Fruit fly (Drosophila melanogaster) whole organism, embryonic: Measurements from ENCODE around the gene CG7582.

ENCODE experiments used
- ATbp ChIP-seq: fragments of 200-800 bp; sonication (Bioruptor generic); optimal IDR thresholded peaks from 2 replicates; lab custom pipeline; 2017; ENCODE audit warnings: missing biosample characterization, mild to moderate bottlenecking, missing genetic modification characterization, missing genetic modification reagents
- Abd-B ChIP-seq: fragments of 200-800 bp; sonication (Bioruptor generic); optimal IDR thresholded peaks from 2 replicates; lab custom pipeline; 2018; ENCODE audit warnings: missing biosample characterization, mild to moderate bottlenecking, missing genetic modification characterization, moderate library complexity
- CG11085 ChIP-seq: fragments of 200-800 bp; sonication (Bioruptor generic); IDR thresholded peaks from 2 replicates; pipeline ENCODE4 v1.3.6; 2022; ENCODE audit warnings: missing biosample characterization, missing genetic modification characterization
- CG1233 ChIP-seq: fragments of 200-800 bp; sonication (Bioruptor generic); optimal IDR thresholded peaks from 4 replicates; lab custom pipeline; 2018; ENCODE audit warnings: missing biosample characterization, mild to moderate bottlenecking, missing genetic modification characterization
- CG14441 ChIP-seq: fragments of 200-800 bp; sonication (Bioruptor generic); IDR thresholded peaks from 2 replicates; pipeline ENCODE4 v1.3.6; 2022; ENCODE audit warnings: missing biosample characterization, missing genetic modification characterization
- CG15269 ChIP-seq: fragments of 200-800 bp; sonication (Bioruptor generic); optimal IDR thresholded peaks from 2 replicates; lab custom pipeline; 2018; ENCODE audit warnings: missing biosample characterization, mild to moderate bottlenecking, missing genetic modification characterization, moderate library complexity
- CG15514 ChIP-seq: fragments of 200-800 bp; sonication (Bioruptor generic); optimal IDR thresholded peaks from 3 replicates; lab custom pipeline; 2017; ENCODE audit warnings: missing biosample characterization, missing genetic modification characterization, mild to moderate bottlenecking, moderate library complexity, missing genetic modification reagents
- CG17361 ChIP-seq: fragments of 200-800 bp; sonication (Bioruptor generic); IDR thresholded peaks from 3 replicates; pipeline ENCODE4 v1.3.6; 2022; ENCODE audit warnings: missing biosample characterization, missing genetic modification characterization
- CG18599 ChIP-seq: fragments of 200-800 bp; sonication (Bioruptor generic); optimal IDR thresholded peaks from 3 replicates; lab custom pipeline; 2017; ENCODE audit warnings: missing biosample characterization, missing genetic modification characterization, mild to moderate bottlenecking, moderate library complexity, missing genetic modification reagents
- CG2120 ChIP-seq: fragments of 200-800 bp; sonication (Bioruptor generic); optimal IDR thresholded peaks from 3 replicates; lab custom pipeline; 2016; ENCODE audit warnings: missing biosample characterization, missing genetic modification characterization
- CG6765 ChIP-seq: fragments of 200-800 bp; sonication (Bioruptor generic); optimal IDR thresholded peaks from 3 replicates; lab custom pipeline; 2017; ENCODE audit warnings: missing biosample characterization, mild to moderate bottlenecking, missing genetic modification characterization
- CG8924 ChIP-seq: fragments of 200-800 bp; optimal IDR thresholded peaks from 3 replicates; lab custom pipeline; 2019; ENCODE audit warnings: missing biosample characterization, mild to moderate bottlenecking, missing genetic modification characterization, moderate library complexity
- Chrac-16 ChIP-seq: fragments of 200-800 bp; sonication (Bioruptor generic); optimal IDR thresholded peaks from 3 replicates; lab custom pipeline; 2016; ENCODE audit warnings: missing biosample characterization, missing genetic modification characterization
- D19B ChIP-seq: fragments of 200-800 bp; sonication (Bioruptor generic); optimal IDR thresholded peaks from 2 replicates; lab custom pipeline; 2017; ENCODE audit warnings: missing biosample characterization, mild to moderate bottlenecking, missing genetic modification characterization
- Deaf1 ChIP-seq: fragments of 200-800 bp; optimal IDR thresholded peaks from 3 replicates; lab custom pipeline; 2019; ENCODE audit warnings: missing biosample characterization, mild to moderate bottlenecking, missing genetic modification characterization, moderate library complexity
- Elba2 ChIP-seq: fragments of 200-800 bp; sonication (Bioruptor generic); optimal IDR thresholded peaks from 3 replicates; lab custom pipeline; 2016; ENCODE audit warnings: missing biosample characterization, missing genetic modification characterization
- Hr51 ChIP-seq, 2 experiments: fragments of 200-800 bp; sonication (Bioruptor generic); optimal IDR thresholded peaks; 2 replicates in 1 of 2; 3 replicates in 1 of 2; lab custom pipeline; 2016 to 2018; ENCODE audit warnings: missing biosample characterization in 2 of 2, missing genetic modification characterization in 2 of 2, mild to moderate bottlenecking in 1 of 2, moderate library complexity in 1 of 2
- Mad ChIP-seq: fragments of 200-800 bp; sonication (Bioruptor generic); optimal IDR thresholded peaks from 2 replicates; lab custom pipeline; 2016; ENCODE audit warnings: missing biosample characterization, missing genetic modification characterization
- Nf-YA ChIP-seq: fragments of 200-800 bp; sonication (Bioruptor generic); IDR thresholded peaks from 2 replicates; pipeline ENCODE4 v1.3.6; 2022; ENCODE audit warnings: missing biosample characterization, missing genetic modification characterization
- PHDP ChIP-seq: fragments of 200-800 bp; sonication (Bioruptor generic); optimal IDR thresholded peaks from 3 replicates; lab custom pipeline; 2018; ENCODE audit warnings: missing biosample characterization, mild to moderate bottlenecking, missing genetic modification characterization, moderate library complexity
- Sox102F ChIP-seq: fragments of 200-800 bp; sonication (Bioruptor generic); optimal IDR thresholded peaks from 2 replicates; lab custom pipeline; 2018; ENCODE audit warnings: missing biosample characterization, mild to moderate bottlenecking, missing genetic modification characterization, moderate library complexity
- bcd ChIP-seq: fragments of 200-800 bp; sonication (Bioruptor generic); optimal IDR thresholded peaks from 2 replicates; lab custom pipeline; 2017; ENCODE audit warnings: missing biosample characterization, mild to moderate bottlenecking, missing genetic modification characterization
- gce ChIP-seq: fragments of 200-800 bp; sonication (Bioruptor generic); IDR thresholded peaks from 3 replicates; pipeline ENCODE4 v1.3.6; 2022; ENCODE audit warnings: missing biosample characterization, missing genetic modification characterization
- kay ChIP-seq: fragments of 200-800 bp; sonication (Bioruptor generic); optimal IDR thresholded peaks from 2 replicates; lab custom pipeline; 2016; ENCODE audit warnings: missing biosample characterization, missing genetic modification characterization
- lmd ChIP-seq: fragments of 200-800 bp; sonication (Bioruptor generic); IDR thresholded peaks from 2 replicates; pipeline ENCODE4 v1.3.6; 2022; ENCODE audit warnings: missing biosample characterization, missing genetic modification characterization
- onecut ChIP-seq: fragments of 200-800 bp; sonication (Bioruptor generic); IDR thresholded peaks from 2 replicates; pipeline ENCODE4 v1.3.6; 2022; ENCODE audit warnings: missing biosample characterization, missing genetic modification characterization
- org-1 ChIP-seq: fragments of 200-800 bp; sonication (Bioruptor generic); optimal IDR thresholded peaks from 2 replicates; lab custom pipeline; 2017; ENCODE audit warnings: missing biosample characterization, missing genetic modification characterization
- p53 ChIP-seq: fragments of 200-800 bp; sonication (Bioruptor generic); optimal IDR thresholded peaks from 2 replicates; lab custom pipeline; 2016; ENCODE audit warnings: missing biosample characterization, missing genetic modification characterization
- pita ChIP-seq: fragments of 200-800 bp; sonication (Bioruptor generic); optimal IDR thresholded peaks from 2 replicates; lab custom pipeline; 2017; ENCODE audit warnings: missing biosample characterization, mild to moderate bottlenecking, missing genetic modification characterization
- ranshi ChIP-seq: fragments of 200-800 bp; sonication (Bioruptor generic); IDR thresholded peaks from 2 replicates; pipeline ENCODE4 v1.3.6; 2022; ENCODE audit warnings: missing biosample characterization, missing genetic modification characterization
- ro ChIP-seq: fragments of 200-800 bp; sonication (Bioruptor generic); IDR thresholded peaks from 2 replicates; pipeline ENCODE4 v1.3.6; 2022; ENCODE audit warnings: missing biosample characterization, missing genetic modification characterization
- sd ChIP-seq: fragments of 200-800 bp; sonication (Bioruptor generic); optimal IDR thresholded peaks from 3 replicates; lab custom pipeline; 2018; ENCODE audit warnings: missing biosample characterization, mild to moderate bottlenecking, missing genetic modification characterization, moderate library complexity
- sob ChIP-seq: fragments of 200-800 bp; sonication (Bioruptor generic); IDR thresholded peaks from 2 replicates; pipeline ENCODE4 v1.3.6; 2022; ENCODE audit warnings: missing biosample characterization, missing genetic modification characterization
- sug ChIP-seq: fragments of 200-800 bp; optimal IDR thresholded peaks from 2 replicates; lab custom pipeline; 2019; ENCODE audit warnings: missing biosample characterization, mild to moderate bottlenecking, missing genetic modification characterization, moderate library complexity
- tap ChIP-seq: fragments of 200-800 bp; optimal IDR thresholded peaks from 3 replicates; lab custom pipeline; 2019; ENCODE audit warnings: missing biosample characterization, mild to moderate bottlenecking, missing genetic modification characterization, moderate library complexity
- tgo ChIP-seq: fragments of 200-800 bp; sonication (Bioruptor generic); IDR thresholded peaks from 3 replicates; pipeline ENCODE4 v1.3.6; 2022; ENCODE audit warnings: missing biosample characterization, missing genetic modification characterization
- tin ChIP-seq: fragments of 200-800 bp; sonication (Bioruptor generic); optimal IDR thresholded peaks from 3 replicates; lab custom pipeline; 2016; ENCODE audit warnings: missing biosample characterization, missing genetic modification characterization

The CG7582 gene

DNA sequence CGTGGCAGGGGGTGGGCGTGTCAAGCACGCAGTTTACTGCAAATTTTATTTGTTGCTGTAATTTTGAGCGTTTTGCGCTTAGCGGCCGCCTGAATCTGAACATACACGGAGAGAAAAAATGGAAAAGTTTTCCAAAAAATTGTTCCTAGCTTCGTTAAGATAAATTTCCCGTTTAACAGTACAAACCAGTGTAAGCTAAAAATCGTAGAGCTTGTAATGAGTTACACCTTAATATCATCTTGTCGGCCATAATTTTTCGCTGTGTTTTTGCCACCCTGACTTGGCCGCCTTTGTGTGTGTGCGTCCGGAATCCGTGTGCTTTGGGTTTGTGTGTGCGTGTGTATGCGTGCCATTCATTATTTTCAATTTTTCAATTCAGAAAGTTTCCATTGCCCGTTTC, 30.6 kb downstream of the CG7582 start (continued):
- TF ChIP-seq CG15269 (tag; lab: Kevin White, UChicago), result peak; percentile 36
- no peak for TF ChIP-seq Elba2
- TF ChIP-seq PHDP (tag; lab: Kevin White, UChicago), result peak; percentile 20
- no peak for TF ChIP-seq D19B (GFP tag; lab: Kevin White, UChicago)
- TF ChIP-seq sob (GFP tag; lab: Robert Waterston, UW), result 0 out of 2 replicates have a peak, but pooled peaks have one; percentile 8
- no peak for TF ChIP-seq kay (GFP tag; lab: Kevin White, UChicago)
- no peak for TF ChIP-seq tin (GFP tag; lab: Kevin White, UChicago)
- no peak for TF ChIP-seq pita (GFP tag; lab: Kevin White, UChicago)
- no peak for TF ChIP-seq sd (tag; lab: Kevin White, UChicago)
- TF ChIP-seq sug (tag; lab: Kevin White, UChicago), result no peak
- peak; percentile 42 for TF ChIP-seq CG15514 (GFP tag; lab: Kevin White, UChicago)
- TF ChIP-seq Sox102F (GFP tag; lab: Kevin White, UChicago), result peak; percentile 37
- peak; percentile 84 for TF ChIP-seq CG18599 (GFP tag; lab: Kevin White, UChicago)
- peak; percentile 23 for TF ChIP-seq tap (tag; lab: Kevin White, UChicago)
- peak; percentile 9 for TF ChIP-seq CG6765 (GFP tag; lab: Kevin White, UChicago)
- TF ChIP-seq p53 (GFP tag; lab: Kevin White, UChicago), result no peak
- TF ChIP-seq CG8924 (tag; lab: Kevin White, UChicago), result peak; percentile 19
- peak; percentile 20 for TF ChIP-seq org-1 (GFP tag; lab: Kevin White, UChicago)
- peak; percentile 42 for TF ChIP-seq CG2120 (GFP tag; lab: Kevin White, UChicago)
- TF ChIP-seq Mad (GFP tag; lab: Kevin White, UChicago), result peak; percentile 2
- no peak for TF ChIP-seq gce (GFP tag; lab: Robert Waterston, UW)
- 0 out of 2 replicates have a peak, but pooled peaks have one; percentile 6 for TF ChIP-seq onecut
- TF ChIP-seq Nf-YA (GFP tag; lab: Robert Waterston, UW), result 0 out of 2 replicates have a peak, but pooled peaks have one; percentile 17
- peak; percentile 14 for TF ChIP-seq CG1233 (GFP tag; lab: Kevin White, UChicago)
- TF ChIP-seq CG11085 (GFP tag; lab: Robert Waterston, UW), result no peak
- TF ChIP-seq Deaf1, result no peak
- TF ChIP-seq tgo, result peak; percentile 50; the same call in 2 of the 3 replicates
- peak; percentile 50 for TF ChIP-seq lmd (GFP tag; lab: Robert Waterston, UW)
- TF ChIP-seq bcd (GFP tag; lab: Kevin White, UChicago), result peak; percentile 42
- no peak for TF ChIP-seq ro (GFP tag; lab: Robert Waterston, UW)
- 0 out of 2 replicates have a peak, but pooled peaks have one; percentile 33 for TF ChIP-seq ranshi (GFP tag; lab: Robert Waterston, UW)
- peak; percentile 30; the same call in 1 of the 2 replicates for TF ChIP-seq CG14441
- TF ChIP-seq CG17361 (GFP tag; lab: Robert Waterston, UW), result 0 out of 3 replicates have a peak, but pooled peaks have one; percentile 17
- peak; percentile 13 for TF ChIP-seq ATbp
- peak in 1 of 2 experiments; percentile 57 for TF ChIP-seq Hr51 (GFP tag; optimal IDR thresholded peaks at IDR 0.05; lab: Kevin White, UChicago)
- no peak for TF ChIP-seq Abd-B
- TF ChIP-seq Chrac-16, result peak; percentile 4
